Worm (Caenorhabditis elegans) whole organism, L4 larva: Measurements from ENCODE around the gene cdr-4.

Source experiments
- F44E2.7 ChIP-seq: fragments of 200-800 bp; sonication (Bioruptor generic); IDR thresholded peaks from 2 replicates; pipeline ENCODE4 v2.1.2; 2022; ENCODE audit warnings: missing genetic modification characterization, missing compliant biosample characterization
- T20F7.1 ChIP-seq: fragments of 200-800 bp; sonication (Bioruptor generic); optimal IDR thresholded peaks from 2 replicates; lab custom pipeline; 2018; ENCODE audit warnings: mild to moderate bottlenecking, missing genetic modification characterization, missing compliant biosample characterization
- Y48G9A.11 ChIP-seq: fragments of 200-800 bp; sonication (Bioruptor generic); IDR thresholded peaks from 2 replicates; pipeline ENCODE4 v1.3.6; 2022; ENCODE audit warnings: missing genetic modification reagents, missing genetic modification characterization, missing compliant biosample characterization
- Y75B8A.6 ChIP-seq: fragments of 200-800 bp; sonication (Bioruptor generic); IDR thresholded peaks from 2 replicates; pipeline ENCODE4 v1.3.6; 2022; ENCODE audit warnings: missing genetic modification reagents, missing genetic modification characterization, missing compliant biosample characterization
- aly-2 ChIP-seq: sonication (generic microtip); optimal IDR thresholded peaks from 2 replicates; lab custom pipeline; 2018; ENCODE audit warnings: missing biosample characterization, missing genetic modification characterization
- arid-1 ChIP-seq: fragments of 200-800 bp; sonication (Bioruptor generic); conservative IDR thresholded peaks from 2 replicates; pipeline ENCODE4 v1.3.6; 2022; ENCODE audit warnings: missing genetic modification reagents, missing genetic modification characterization, missing compliant biosample characterization
- ceh-82 ChIP-seq: sonication (generic microtip); optimal IDR thresholded peaks from 2 replicates; lab custom pipeline; 2017; ENCODE audit warnings: missing biosample characterization, missing genetic modification characterization
- cey-2 ChIP-seq: sonication (generic microtip); optimal IDR thresholded peaks from 3 replicates; lab custom pipeline; 2017; ENCODE audit warnings: missing genetic modification characterization, mild to moderate bottlenecking, missing compliant biosample characterization, antibody characterized with exemption, borderline replicate concordance; ENCODE audit not compliant: insufficient read depth
- daf-12 ChIP-seq: fragments of 150-350 bp; optimal IDR thresholded peaks from 2 replicates; lab custom pipeline; 2014; ENCODE audit warnings: missing biosample characterization, missing genetic modification reagents, missing genetic modification characterization
- daf-16 ChIP-seq, 3 experiments: sonication (generic microtip); optimal IDR thresholded peaks; 2 replicates each; lab custom pipeline; 2016 to 2017; ENCODE audit warnings: missing genetic modification characterization in 3 of 3, missing genetic modification reagents in 3 of 3, mild to moderate bottlenecking in 2 of 3, missing compliant biosample characterization in 2 of 3, missing biosample characterization in 1 of 3, moderate library complexity in 1 of 3
- daf-8 ChIP-seq: fragments of 200-800 bp; sonication (Bioruptor generic); IDR thresholded peaks from 2 replicates; pipeline ENCODE4 v1.3.6; 2022; ENCODE audit warnings: missing genetic modification characterization, missing compliant biosample characterization
- egl-43 ChIP-seq: fragments of 200-800 bp; sonication (Bioruptor generic); IDR thresholded peaks from 2 replicates; pipeline ENCODE4 v1.3.6; 2022; ENCODE audit warnings: missing genetic modification reagents, missing genetic modification characterization, missing compliant biosample characterization
- fos-1 ChIP-seq: fragments of 150-350 bp; optimal IDR thresholded peaks from 2 replicates; lab custom pipeline; 2014; ENCODE audit warnings: missing biosample characterization, missing genetic modification characterization
- jun-1 ChIP-seq: fragments of 150-350 bp; optimal IDR thresholded peaks from 2 replicates; lab custom pipeline; 2014; ENCODE audit warnings: missing biosample characterization, missing genetic modification reagents, missing genetic modification characterization
- lin-13 ChIP-seq: fragments of 150-350 bp; optimal IDR thresholded peaks from 2 replicates; lab custom pipeline; 2014; ENCODE audit warnings: missing biosample characterization, missing genetic modification reagents, missing genetic modification characterization
- lin-15B ChIP-seq: fragments of 150-350 bp; sonication (generic microtip); optimal IDR thresholded peaks from 3 replicates; lab custom pipeline; 2014; ENCODE audit warnings: missing biosample characterization, missing genetic modification characterization
- lin-29 ChIP-seq: fragments of 200-800 bp; sonication (Bioruptor generic); IDR thresholded peaks from 2 replicates; pipeline ENCODE4 v1.3.6; 2022; ENCODE audit warnings: missing genetic modification reagents, missing genetic modification characterization, missing compliant biosample characterization
- lin-38 ChIP-seq: fragments of 200-800 bp; sonication (Bioruptor generic); IDR thresholded peaks from 2 replicates; pipeline ENCODE4 v1.3.6; 2022; ENCODE audit warnings: missing genetic modification reagents, missing genetic modification characterization, missing compliant biosample characterization
- lir-3 ChIP-seq: sonication (generic microtip); optimal IDR thresholded peaks from 2 replicates; lab custom pipeline; 2016; ENCODE audit warnings: mild to moderate bottlenecking, missing genetic modification characterization, missing compliant biosample characterization
- lsy-2 ChIP-seq, 2 experiments: fragments of 150-350 bp in 1 of 2; sonication (generic microtip) in 1 of 2; optimal IDR thresholded peaks; 2 replicates each; lab custom pipeline; 2014 to 2017; ENCODE audit warnings: missing biosample characterization in 2 of 2, missing genetic modification characterization in 2 of 2
- madf-5 ChIP-seq, 2 experiments: fragments of 200-800 bp; sonication (Bioruptor generic); IDR thresholded peaks; 2 replicates each; pipeline ENCODE4 v1.3.6; 2022; ENCODE audit warnings: missing compliant biosample characterization in 2 of 2, missing genetic modification characterization in 2 of 2
- madf-9 ChIP-seq: fragments of 200-800 bp; sonication (Bioruptor generic); conservative IDR thresholded peaks from 2 replicates; pipeline ENCODE4 v1.3.6; 2022; ENCODE audit warnings: missing genetic modification reagents, missing genetic modification characterization, missing compliant biosample characterization
- mdl-1 ChIP-seq, 2 experiments: fragments of 150-350 bp in 1 of 2; sonication (generic microtip) in 1 of 2; optimal IDR thresholded peaks; 2 replicates each; lab custom pipeline; 2014 to 2017; ENCODE audit warnings: missing biosample characterization in 2 of 2, missing genetic modification characterization in 2 of 2
- mdt-29 ChIP-seq: fragments of 200-800 bp; sonication (Bioruptor generic); IDR thresholded peaks from 2 replicates; pipeline ENCODE4 v1.3.6; 2022; ENCODE audit warnings: missing genetic modification reagents, missing genetic modification characterization, missing compliant biosample characterization
- mxl-2 ChIP-seq: fragments of 200-800 bp; sonication (Bioruptor generic); conservative IDR thresholded peaks from 2 replicates; pipeline ENCODE4 v1.3.6; 2022; ENCODE audit warnings: missing genetic modification reagents, missing genetic modification characterization, missing compliant biosample characterization
- nhr-10 ChIP-seq: fragments of 150-350 bp; optimal IDR thresholded peaks from 2 replicates; lab custom pipeline; 2014; ENCODE audit warnings: missing biosample characterization, missing genetic modification characterization
- nhr-102 ChIP-seq: sonication (generic microtip); optimal IDR thresholded peaks from 2 replicates; lab custom pipeline; 2016; ENCODE audit warnings: mild to moderate bottlenecking, missing genetic modification characterization, moderate library complexity, missing compliant biosample characterization
- nhr-42 ChIP-seq: fragments of 200-800 bp; sonication (Bioruptor generic); IDR thresholded peaks from 2 replicates; pipeline ENCODE4 v1.3.6; 2022; ENCODE audit warnings: missing genetic modification characterization, missing compliant biosample characterization
- pha-4 ChIP-seq, 2 experiments: fragments of 150-350 bp in 1 of 2; fragments of 200-800 bp in 1 of 2; sonication (Bioruptor generic) in 1 of 2; IDR thresholded peaks in 1 of 2; optimal IDR thresholded peaks in 1 of 2; 2 replicates each; pipeline versions ENCODE4 v1.3.6 to Lab custom; 2014 to 2022; ENCODE audit warnings: missing genetic modification characterization in 2 of 2, missing genetic modification reagents in 2 of 2, missing biosample characterization in 1 of 2, missing compliant biosample characterization in 1 of 2
- rbr-2 ChIP-seq: sonication (generic microtip); optimal IDR thresholded peaks from 2 replicates; lab custom pipeline; 2016; ENCODE audit warnings: missing genotype, missing genetic modification characterization, missing compliant biosample characterization
- sdz-12 ChIP-seq: fragments of 200-800 bp; sonication (Bioruptor generic); optimal IDR thresholded peaks from 2 replicates; lab custom pipeline; 2018; ENCODE audit warnings: mild to moderate bottlenecking, missing genetic modification characterization, missing compliant biosample characterization
- spr-1 ChIP-seq: sonication (generic microtip); optimal IDR thresholded peaks from 2 replicates; lab custom pipeline; 2016; ENCODE audit warnings: mild to moderate bottlenecking, missing genetic modification characterization, missing compliant biosample characterization
- tra-1 ChIP-seq: fragments of 200-800 bp; sonication (Bioruptor generic); IDR thresholded peaks from 2 replicates; pipeline ENCODE4 v1.3.6; 2022; ENCODE audit warnings: missing genetic modification reagents, missing genetic modification characterization, missing compliant biosample characterization
- unc-62 ChIP-seq, 3 experiments: fragments of 150-350 bp in 1 of 3; sonication (generic microtip); optimal IDR thresholded peaks in 2 of 3; peaks in 1 of 3; 1 replicate in 1 of 3; 2 replicates in 2 of 3; lab custom pipeline; 2014 to 2017; ENCODE audit warnings: missing biosample characterization in 3 of 3, missing genetic modification characterization in 3 of 3, missing genetic modification reagents in 3 of 3, missing genotype in 1 of 3
- vab-7 ChIP-seq: fragments of 200-800 bp; sonication (Bioruptor generic); IDR thresholded peaks from 2 replicates; pipeline ENCODE4 v1.3.6; 2022; ENCODE audit warnings: missing genetic modification reagents, missing genetic modification characterization, missing compliant biosample characterization
- zag-1 ChIP-seq: fragments of 150-350 bp; optimal IDR thresholded peaks from 2 replicates; lab custom pipeline; 2014; ENCODE audit warnings: missing biosample characterization, missing genetic modification characterization

Gene cdr-4

ce11 chrV:12365104-12365503 lies 43.3 kb downstream of the cdr-4 start, which contains the start of gene fipr-2:
Gene fipr-2, plus strand, starts transcription at chrV:12365348.
- TF ChIP-seq nhr-10 (tag; lab: Kevin White, UChicago) (no peak), lsy-2 (tag; optimal IDR thresholded peaks at IDR 0.05; lab: Kevin White, UChicago) (no peak), fos-1 (tag; lab: Kevin White, UChicago) (no peak), sdz-12 (no peak), daf-8 (GFP tag; lab: Robert Waterston, UW) (no peak), lir-3 (tag; lab: Kevin White, UChicago) (no peak), spr-1 (no peak)
- TF ChIP-seq, all 104 proteins: peak for 0

ce11 chrV:12361644-12362043 lies 46.8 kb downstream of the cdr-4 start, which contains the start of gene fipr-1:
Gene fipr-1, minus strand, starts transcription at chrV:12361744.
- TF ChIP-seq madf-5 (GFP tag; IDR thresholded peaks at IDR 0.05; lab: Robert Waterston, UW): no peak
- no peak for TF ChIP-seq daf-16 (GFP tag; optimal IDR thresholded peaks at IDR 0.05; lab: Kevin White, UChicago)
- no peak for TF ChIP-seq daf-16 (tag; optimal IDR thresholded peaks at IDR 0.05; lab: Kevin White, UChicago)
- TF ChIP-seq fos-1 (tag; lab: Kevin White, UChicago): no peak
- no peak for TF ChIP-seq aly-2 (tag; lab: Kevin White, UChicago)
- no peak for TF ChIP-seq F44E2.7 (GFP tag; lab: Robert Waterston, UW)
- TF ChIP-seq lin-38: no peak
- no peak for TF ChIP-seq lin-13
- TF ChIP-seq tra-1 (GFP tag; lab: Robert Waterston, UW): no peak
- TF ChIP-seq nhr-102: no peak
- TF ChIP-seq arid-1 (GFP tag; lab: Robert Waterston, UW): no peak
- no peak for TF ChIP-seq Y48G9A.11 (GFP tag; lab: Robert Waterston, UW)
- TF ChIP-seq T20F7.1 (GFP tag; lab: Kevin White, UChicago): no peak
- TF ChIP-seq lin-15B (tag; lab: Kevin White, UChicago): no peak
- no peak for TF ChIP-seq lir-3 (tag; lab: Kevin White, UChicago)
- no peak for TF ChIP-seq nhr-42
- TF ChIP-seq rbr-2: no peak
- TF ChIP-seq mdl-1 (tag; optimal IDR thresholded peaks at IDR 0.05; lab: Kevin White, UChicago): no peak
- no peak for TF ChIP-seq egl-43 (GFP tag; lab: Robert Waterston, UW)
- TF ChIP-seq zag-1 (tag; lab: Kevin White, UChicago): no peak
- TF ChIP-seq Y75B8A.6: no peak
- TF ChIP-seq, all 104 proteins: peak for 0

- TF ChIP-seq pha-4 (GFP tag; IDR thresholded peaks at IDR 0.05; lab: Robert Waterston, UW) (no peak), pha-4 (tag; optimal IDR thresholded peaks at IDR 0.05; lab: Kevin White, UChicago) (no peak), T20F7.1 (GFP tag; lab: Kevin White, UChicago) (no peak), nhr-42 (no peak), mdt-29 (GFP tag; lab: Robert Waterston, UW) (no peak), ceh-82 (tag; lab: Kevin White, UChicago) (no peak), jun-1 (tag; lab: Kevin White, UChicago) (no peak), cey-2 (no peak), daf-12 (tag; lab: Kevin White, UChicago) (no peak), lin-29 (GFP tag; lab: Robert Waterston, UW) (no peak), aly-2 (tag; lab: Kevin White, UChicago) (no peak), vab-7 (GFP tag; lab: Robert Waterston, UW) (no peak), mxl-2 (GFP tag; lab: Robert Waterston, UW) (no peak), unc-62 (GFP tag; optimal IDR thresholded peaks at IDR 0.05 in 1 of 2; lab: Kevin White, UChicago) (no peak), unc-62 (tag; optimal IDR thresholded peaks at IDR 0.05; lab: Kevin White, UChicago) (no peak), madf-9 (GFP tag; lab: Robert Waterston, UW) (no peak)
Measured at ce11 chrV:12358347-12358746, 50.1 kb downstream of the cdr-4 start, which contains the start of gene F23H12.5. Gene F23H12.5, plus strand, starts transcription at chrV:12358647.
